Fruit fly (Drosophila melanogaster) whole organism, wandering third instar larva: ENCODE results near the gene app.
A peak's percentile ranks its signal among the peaks of the same experiment; 100 is the strongest.

Experiments used
- Abd-B ChIP-seq: fragments of >200 bp; optimal IDR thresholded peaks from 2 replicates; lab custom pipeline; 2017; ENCODE audit warnings: missing biosample characterization, missing genetic modification characterization
- CG32264 ChIP-seq: fragments of 200-800 bp; sonication (Bioruptor generic); optimal IDR thresholded peaks from 2 replicates; lab custom pipeline; 2016; ENCODE audit warnings: missing biosample characterization, missing genetic modification characterization
- CG9705 ChIP-seq: fragments of 200-800 bp; sonication (Bioruptor generic); optimal IDR thresholded peaks from 2 replicates; lab custom pipeline; 2018; ENCODE audit warnings: missing biosample characterization, mild to moderate bottlenecking, missing genetic modification characterization
- Dfd ChIP-seq: fragments of >200 bp; optimal IDR thresholded peaks from 2 replicates; lab custom pipeline; 2017; ENCODE audit warnings: missing biosample characterization, missing genetic modification characterization
- GATAd ChIP-seq: sonication (Bioruptor generic); optimal IDR thresholded peaks from 2 replicates; lab custom pipeline; 2016; ENCODE audit warnings: missing biosample characterization, missing genetic modification characterization
- HLH106 ChIP-seq: fragments of 200-800 bp; optimal IDR thresholded peaks from 3 replicates; lab custom pipeline; 2019; ENCODE audit warnings: missing biosample characterization, mild to moderate bottlenecking, missing genetic modification characterization, moderate library complexity
- Hnf4 ChIP-seq: fragments of 200-800 bp; sonication (Bioruptor generic); optimal IDR thresholded peaks from 2 replicates; lab custom pipeline; 2016; ENCODE audit warnings: missing biosample characterization, mild to moderate bottlenecking, missing genetic modification characterization
- Hr78 ChIP-seq: fragments of >200 bp; optimal IDR thresholded peaks from 2 replicates; lab custom pipeline; 2017; ENCODE audit warnings: missing biosample characterization, missing genetic modification characterization
- Hr83 ChIP-seq: fragments of 200-300 bp; sonication (Bioruptor generic); optimal IDR thresholded peaks from 2 replicates; lab custom pipeline; 2016; ENCODE audit warnings: missing biosample characterization, mild to moderate bottlenecking, missing genetic modification characterization, moderate library complexity; ENCODE audit not compliant: poor library complexity, severe bottlenecking
- Jra ChIP-seq: sonication (Bioruptor generic); optimal IDR thresholded peaks from 2 replicates; lab custom pipeline; 2016; ENCODE audit warnings: missing biosample characterization, missing genetic modification characterization
- Mio ChIP-seq: sonication (Bioruptor generic); optimal IDR thresholded peaks from 2 replicates; lab custom pipeline; 2016; ENCODE audit warnings: missing biosample characterization, missing genetic modification characterization
- Myc ChIP-seq: fragments of >200 bp; optimal IDR thresholded peaks from 2 replicates; lab custom pipeline; 2017
- N ChIP-seq: fragments of >200 bp; optimal IDR thresholded peaks from 2 replicates; lab custom pipeline; 2018; ENCODE audit warnings: missing biosample characterization, missing external identifiers, missing genetic modification characterization
- OdsH ChIP-seq: fragments of 200-800 bp; sonication (Bioruptor generic); optimal IDR thresholded peaks from 2 replicates; lab custom pipeline; 2016; ENCODE audit warnings: missing biosample characterization, mild to moderate bottlenecking, missing genetic modification characterization
- Rel ChIP-seq, 2 experiments: fragments of 200-800 bp; sonication (Bioruptor generic) in 1 of 2; optimal IDR thresholded peaks; 2 replicates in 1 of 2; 3 replicates in 1 of 2; lab custom pipeline; 2016 to 2019; ENCODE audit warnings: mild to moderate bottlenecking in 2 of 2, missing biosample characterization in 2 of 2, missing genetic modification characterization in 2 of 2, moderate library complexity in 1 of 2
- Sp1 ChIP-seq: fragments of 200-800 bp; sonication (Bioruptor generic); optimal IDR thresholded peaks from 3 replicates; lab custom pipeline; 2019; ENCODE audit warnings: missing biosample characterization, mild to moderate bottlenecking, missing genetic modification characterization, moderate library complexity
- Vsx2 ChIP-seq: fragments of 200-300, 225-300 bp; sonication (Bioruptor generic); optimal IDR thresholded peaks from 2 replicates; lab custom pipeline; 2018; ENCODE audit warnings: missing biosample characterization, missing genetic modification characterization; ENCODE audit not compliant: partially characterized antibody
- br ChIP-seq: fragments of 200-800 bp; sonication (Bioruptor generic); optimal IDR thresholded peaks from 2 replicates; lab custom pipeline; 2016; ENCODE audit warnings: missing biosample characterization, missing genetic modification characterization
- dl ChIP-seq, 2 experiments: fragments of 175-275, 200-275 bp in 1 of 2; fragments of 200-275 bp in 1 of 2; sonication (Bioruptor generic); optimal IDR thresholded peaks; lab custom pipeline; 2018; ENCODE audit warnings: mild to moderate bottlenecking in 2 of 2, missing biosample characterization in 2 of 2, missing genetic modification characterization in 2 of 2, moderate library complexity in 2 of 2; ENCODE audit not compliant: partially characterized antibody in 2 of 2, insufficient read depth in 1 of 2
- dmrt93B ChIP-seq: fragments of 200-800 bp; sonication (Bioruptor generic); optimal IDR thresholded peaks from 2 replicates; lab custom pipeline; 2018; ENCODE audit warnings: missing biosample characterization, mild to moderate bottlenecking, missing genetic modification characterization
- dsf ChIP-seq: sonication (Bioruptor generic); optimal IDR thresholded peaks from 2 replicates; lab custom pipeline; 2016; ENCODE audit warnings: missing biosample characterization, missing genetic modification characterization, borderline replicate concordance
- foxo ChIP-seq, 2 experiments: fragments of 200-800 bp; sonication (Bioruptor generic); optimal IDR thresholded peaks; 2 replicates in 1 of 2; 3 replicates in 1 of 2; lab custom pipeline; 2016 to 2017; ENCODE audit warnings: missing biosample characterization in 2 of 2, missing genetic modification characterization in 2 of 2
- h ChIP-seq: fragments of 200-800 bp; sonication (Bioruptor generic); optimal IDR thresholded peaks from 3 replicates; lab custom pipeline; 2016; ENCODE audit warnings: missing biosample characterization, mild to moderate bottlenecking, missing genetic modification characterization
- jim ChIP-seq: fragments of 175-275, 200-325 bp; sonication (Bioruptor generic); optimal IDR thresholded peaks from 2 replicates; lab custom pipeline; 2016; ENCODE audit warnings: missing biosample characterization, mild to moderate bottlenecking, missing genetic modification characterization
- lola ChIP-seq: fragments of >200 bp; optimal IDR thresholded peaks from 2 replicates; lab custom pipeline; 2017; ENCODE audit warnings: missing biosample characterization, missing genetic modification characterization
- pan ChIP-seq: fragments of >200 bp; optimal IDR thresholded peaks from 2 replicates; lab custom pipeline; 2017
- psq ChIP-seq: fragments of 200-800 bp; sonication (Bioruptor generic); optimal IDR thresholded peaks from 3 replicates; lab custom pipeline; 2017; ENCODE audit warnings: missing biosample characterization, mild to moderate bottlenecking, missing genetic modification characterization, moderate library complexity
- rgr ChIP-seq: fragments of 200-800 bp; sonication (Bioruptor generic); optimal IDR thresholded peaks from 3 replicates; lab custom pipeline; 2016; ENCODE audit warnings: missing biosample characterization, mild to moderate bottlenecking, missing genetic modification characterization
- sv ChIP-seq: fragments of 200-800 bp; sonication (Bioruptor generic); optimal IDR thresholded peaks from 3 replicates; lab custom pipeline; 2016; ENCODE audit warnings: missing biosample characterization, missing genetic modification characterization
- tai ChIP-seq: sonication (Bioruptor generic); optimal IDR thresholded peaks from 2 replicates; lab custom pipeline; 2016; ENCODE audit warnings: missing biosample characterization, missing genetic modification characterization
- usp ChIP-seq: fragments of >200 bp; optimal IDR thresholded peaks from 2 replicates; lab custom pipeline; 2017; ENCODE audit warnings: missing biosample characterization, missing genetic modification characterization
- woc ChIP-seq: sonication (Bioruptor generic); optimal IDR thresholded peaks from 2 replicates; lab custom pipeline; 2016; ENCODE audit warnings: missing biosample characterization, mild to moderate bottlenecking, missing genetic modification characterization

app gene

DNA sequence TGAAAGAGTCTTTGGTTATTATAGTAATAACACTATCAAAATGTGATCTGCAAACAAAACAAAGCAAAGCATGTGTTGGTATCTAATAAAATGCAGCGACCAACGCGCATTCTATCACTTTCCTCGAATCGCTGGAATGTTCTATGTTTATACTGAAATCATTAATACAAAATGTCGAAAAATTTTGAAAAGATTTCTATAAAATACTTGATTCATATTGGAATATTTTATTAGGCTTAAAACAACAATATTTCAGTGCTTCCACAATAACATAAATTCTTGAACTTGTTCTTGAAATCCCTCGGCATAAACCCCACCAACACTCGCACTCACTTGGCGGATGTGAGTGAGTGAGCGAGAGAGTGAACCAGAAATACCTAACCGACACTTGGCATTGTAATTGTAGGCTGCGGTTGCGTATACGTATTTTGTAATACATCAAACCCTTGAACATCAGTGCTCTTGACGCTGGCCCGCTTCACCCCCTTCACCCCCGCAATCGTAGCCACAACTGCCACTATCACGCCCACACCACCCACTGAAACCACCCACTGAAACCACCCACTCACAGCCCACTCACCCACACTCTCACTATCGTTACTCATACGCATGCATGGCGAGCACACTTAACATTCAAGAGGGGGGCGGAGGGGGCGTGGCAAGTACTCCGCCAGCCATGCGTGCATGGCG, 43.6 kb downstream of the app start:
- TF ChIP-seq usp (GFP tag; lab: Kevin White, UChicago) (no peak), lola (GFP tag; lab: Kevin White, UChicago) (no peak), Sp1 (GFP tag; lab: Kevin White, UChicago) (no peak), N (GFP tag; lab: Kevin White, UChicago) (no peak), OdsH (no peak), Hr78 (GFP tag; lab: Kevin White, UChicago) (no peak), dl (GFP tag; optimal IDR thresholded peaks at IDR 0.05; lab: Kevin White, UChicago; ENCODE audit: insufficient read depth in 1 of 2, partially characterized antibody in 2 of 2) (no peak), Mio (no peak), HLH106 (tag; lab: Kevin White, UChicago) (no peak), GATAd (GFP tag; lab: Kevin White, UChicago) (no peak), h (GFP tag; lab: Kevin White, UChicago) (no peak), dmrt93B (no peak), Myc (lab: Kevin White, UChicago) (no peak), sv (no peak), CG9705 (GFP tag; lab: Kevin White, UChicago) (no peak), woc (no peak), Hr83 (GFP tag; lab: Kevin White, UChicago) (no peak)

DNA sequence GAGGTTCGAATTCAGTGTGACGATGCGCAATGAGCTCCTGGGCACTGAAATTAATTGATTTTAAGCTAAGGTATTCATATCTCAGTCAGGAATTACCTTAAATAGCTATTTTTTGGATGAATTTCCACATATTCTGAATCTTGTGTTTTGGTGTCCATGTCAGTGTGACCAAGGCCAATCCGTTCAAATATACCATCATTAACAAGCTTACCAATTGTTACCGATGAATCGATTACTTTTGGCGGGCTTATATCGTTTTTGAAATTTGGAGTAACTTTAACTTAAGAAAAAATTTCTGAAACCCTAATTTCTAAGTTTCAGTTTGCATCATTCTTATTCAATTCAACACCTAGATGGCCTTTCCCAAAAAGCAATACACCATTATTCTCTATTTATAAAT, 60.8 kb downstream of the app start, which contains the start of gene Tsen54:
Gene Tsen54, minus strand, starts transcription at position 175 of the 400 bp plus-strand sequence.
- TF ChIP-seq Mio = no peak
- TF ChIP-seq CG32264 (GFP tag; lab: Kevin White, UChicago) = no peak
- TF ChIP-seq psq (GFP tag; lab: Kevin White, UChicago) = no peak
- no peak for TF ChIP-seq foxo (GFP tag; optimal IDR thresholded peaks at IDR 0.05; lab: Kevin White, UChicago)
- no peak for TF ChIP-seq h (GFP tag; lab: Kevin White, UChicago)
- no peak for TF ChIP-seq usp (GFP tag; lab: Kevin White, UChicago)
- no peak for TF ChIP-seq Dfd
- TF ChIP-seq Myc (lab: Kevin White, UChicago) = no peak
- no peak for TF ChIP-seq dmrt93B
- no peak for TF ChIP-seq N (GFP tag; lab: Kevin White, UChicago)
- no peak for TF ChIP-seq jim

DNA sequence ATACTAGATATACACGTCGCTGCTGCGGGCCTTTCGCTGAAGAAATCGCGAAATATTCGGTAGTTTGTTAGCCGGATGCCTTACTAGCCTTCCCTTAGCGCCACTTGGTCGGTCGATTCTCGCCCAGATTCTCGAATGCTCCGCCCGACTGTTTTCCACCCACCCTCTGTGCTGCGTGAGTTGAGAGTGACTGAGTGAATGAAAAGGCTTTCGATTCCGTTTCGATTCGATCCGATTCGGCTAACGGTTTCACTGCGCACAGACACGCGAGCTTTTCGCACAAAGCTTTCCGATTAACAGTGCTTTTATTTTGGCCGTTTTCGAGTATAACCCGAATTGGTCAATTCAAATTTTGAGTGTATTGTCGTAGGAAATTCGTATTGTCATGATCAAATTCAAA, 62.9 kb downstream of the app start, which contains the start of gene Ak1:
Gene Ak1, minus strand, starts transcription at position 347 of the 400 bp plus-strand sequence.
- TF ChIP-seq Hnf4 (GFP tag; lab: Kevin White, UChicago) (no peak), Abd-B (no peak), pan (lab: Kevin White, UChicago) (no peak), tai (GFP tag; lab: Kevin White, UChicago) (no peak), Dfd (no peak), h (GFP tag; lab: Kevin White, UChicago) (no peak), CG9705 (GFP tag; lab: Kevin White, UChicago) (no peak), dsf (GFP tag; lab: Kevin White, UChicago) (no peak), Vsx2 (no peak)

DNA sequence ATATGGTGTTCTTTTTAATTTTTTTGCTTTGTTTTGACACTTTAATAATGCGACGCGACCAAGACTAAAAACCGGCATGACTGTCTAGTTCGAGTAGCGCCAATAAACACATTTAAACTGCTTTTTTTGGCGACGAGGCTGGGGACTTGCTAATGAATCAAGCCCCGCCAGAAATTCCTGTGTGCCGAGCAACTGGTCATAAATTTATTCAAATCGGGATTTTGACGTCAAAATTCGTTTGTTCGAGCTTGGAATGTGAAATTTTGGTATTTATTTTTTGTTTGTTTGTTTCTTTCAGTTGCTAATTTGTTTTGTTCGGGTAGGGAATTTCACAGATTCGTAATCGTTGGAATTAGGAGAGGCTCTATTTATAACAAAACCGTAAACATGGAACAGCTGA, 63.7 kb downstream of the app start:
- TF ChIP-seq dmrt93B (no peak), Rel (GFP tag; optimal IDR thresholded peaks at IDR 0.05; lab: Kevin White, UChicago) (no peak), Rel (tag; optimal IDR thresholded peaks at IDR 0.05; lab: Kevin White, UChicago) (peak; percentile 10)

DNA sequence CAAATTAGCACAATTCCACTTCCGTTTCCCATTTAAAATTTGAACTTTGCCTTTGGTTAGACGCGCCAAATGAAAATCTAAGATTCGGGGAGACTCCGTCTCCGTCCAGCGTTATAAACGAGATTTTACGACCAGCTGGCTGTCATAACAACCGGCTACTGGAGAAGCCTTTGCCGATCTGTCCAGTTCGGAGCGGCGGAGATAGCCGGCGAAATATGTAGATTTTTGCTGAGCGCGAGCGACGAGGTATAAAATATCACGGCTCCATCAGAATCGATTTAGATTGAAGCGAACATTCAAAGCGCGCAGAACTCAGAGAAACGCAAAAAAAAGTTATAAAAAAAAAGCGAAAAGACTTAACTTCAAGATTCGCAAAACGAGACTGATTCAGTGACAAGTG, 69.2 kb downstream of the app start, which contains the start of gene CG11529:
Gene CG11529, plus strand, starts transcription at position 301 of the 400 bp plus-strand sequence.
- TF ChIP-seq Vsx2 (no peak), N (GFP tag; lab: Kevin White, UChicago) (no peak), CG9705 (GFP tag; lab: Kevin White, UChicago) (no peak), OdsH (no peak), CG32264 (GFP tag; lab: Kevin White, UChicago) (no peak), GATAd (GFP tag; lab: Kevin White, UChicago) (no peak), br (GFP tag; lab: Kevin White, UChicago) (no peak), Rel (GFP tag; optimal IDR thresholded peaks at IDR 0.05; lab: Kevin White, UChicago) (no peak), Rel (tag; optimal IDR thresholded peaks at IDR 0.05; lab: Kevin White, UChicago) (no peak), HLH106 (tag; lab: Kevin White, UChicago) (no peak), Hr83 (GFP tag; lab: Kevin White, UChicago) (no peak), Hr78 (GFP tag; lab: Kevin White, UChicago) (no peak), Dfd (no peak), jim (no peak), rgr (GFP tag; lab: Kevin White, UChicago) (no peak), Jra (GFP tag; lab: Kevin White, UChicago) (no peak)
